Worm (Caenorhabditis elegans) whole organism, L4/young adult: ENCODE results near the gene srbc-22.
"Not testable (repeated sequence)": the region's sequence is repeated elsewhere in the genome, so short reads cannot be mapped to it uniquely, and the experiment has no call there.

Experiments used
- W03F9.2 ChIP-seq: fragments of 150-350 bp; optimal IDR thresholded peaks from 2 replicates; lab custom pipeline; 2014; ENCODE audit warnings: missing biosample characterization, missing genetic modification characterization
- dao-5 ChIP-seq: sonication (generic microtip); optimal IDR thresholded peaks from 2 replicates; lab custom pipeline; 2016; ENCODE audit warnings: missing genotype, missing genetic modification characterization, moderate library complexity, missing compliant biosample characterization
- him-1 ChIP-seq: sonication (generic microtip); optimal IDR thresholded peaks from 2 replicates; lab custom pipeline; 2016; ENCODE audit warnings: missing genotype, missing genetic modification reagents, missing genetic modification characterization, missing compliant biosample characterization

Gene srbc-22

DNA sequence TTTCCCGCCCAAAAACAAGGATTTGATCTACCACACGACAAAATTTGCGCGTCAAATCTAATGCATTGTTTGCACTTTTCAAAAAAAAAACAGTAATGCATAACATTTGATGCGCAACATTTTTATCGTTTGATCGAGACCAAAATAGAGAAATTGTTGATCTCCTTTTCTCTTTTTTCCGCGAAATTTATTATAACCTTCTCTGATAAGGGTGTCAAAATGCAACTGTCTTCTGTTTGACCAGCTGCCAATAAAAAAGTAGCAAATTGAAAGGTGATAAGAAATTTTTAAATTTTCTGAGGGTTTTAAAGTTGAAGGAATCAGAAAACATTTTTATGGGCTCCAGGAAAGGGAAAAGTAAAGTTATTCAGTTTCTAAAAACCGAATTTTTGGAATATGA is 19.9 kb upstream of the srbc-22 start:
- TF ChIP-seq dao-5 (tag; lab: Kevin White, UChicago) (no peak), W03F9.2 (tag; lab: Kevin White, UChicago) (no peak), him-1 (tag; lab: Kevin White, UChicago) (no peak)

DNA sequence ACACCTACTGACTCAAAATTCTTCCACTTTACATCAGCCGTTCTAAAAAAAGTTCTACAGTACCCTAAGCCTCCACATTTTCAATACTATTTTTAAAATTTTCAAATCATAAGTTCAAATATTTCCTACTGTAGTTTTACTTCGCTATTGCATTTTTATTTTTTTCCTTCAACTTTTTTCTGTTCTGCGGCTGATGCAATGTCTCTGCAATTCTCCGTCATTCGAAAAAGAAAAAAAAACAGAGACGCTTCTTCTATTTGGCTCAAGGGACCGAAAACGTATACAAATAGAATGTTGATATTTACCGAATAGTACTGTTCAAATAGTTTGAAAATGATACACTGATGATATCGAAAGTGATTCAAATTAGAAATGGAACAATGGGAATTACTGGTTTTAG is 18.6 kb upstream of the srbc-22 start:
- TF ChIP-seq him-1 (tag; lab: Kevin White, UChicago) (peak; percentile 23), W03F9.2 (tag; lab: Kevin White, UChicago) (no peak)

DNA sequence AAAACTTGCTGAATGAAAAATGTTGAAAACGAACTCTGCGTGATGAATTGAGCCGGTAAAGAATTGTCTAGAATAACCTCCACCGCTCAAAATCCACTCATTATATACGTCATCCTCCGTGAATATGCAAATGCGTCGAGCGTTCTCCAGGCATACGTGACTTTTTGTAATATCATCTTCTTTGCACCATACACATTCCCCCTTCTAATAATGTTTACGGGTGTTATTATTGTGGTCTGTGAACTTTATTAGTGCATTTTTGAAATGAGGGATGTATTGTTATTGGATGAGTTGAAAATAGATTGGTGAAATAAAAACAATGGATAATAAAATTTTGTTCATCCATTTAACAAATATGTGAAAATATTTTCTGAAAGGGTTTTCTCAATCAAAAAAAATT is 17.0 kb upstream of the srbc-22 start, which contains the start of gene F22F7.7:
Gene F22F7.7 (minus strand): TSS at position 125 of the 400 bp plus-strand sequence.
- TF ChIP-seq dao-5 (tag; lab: Kevin White, UChicago) (no peak), him-1 (tag; lab: Kevin White, UChicago) (no peak), W03F9.2 (tag; lab: Kevin White, UChicago) (no peak)

DNA sequence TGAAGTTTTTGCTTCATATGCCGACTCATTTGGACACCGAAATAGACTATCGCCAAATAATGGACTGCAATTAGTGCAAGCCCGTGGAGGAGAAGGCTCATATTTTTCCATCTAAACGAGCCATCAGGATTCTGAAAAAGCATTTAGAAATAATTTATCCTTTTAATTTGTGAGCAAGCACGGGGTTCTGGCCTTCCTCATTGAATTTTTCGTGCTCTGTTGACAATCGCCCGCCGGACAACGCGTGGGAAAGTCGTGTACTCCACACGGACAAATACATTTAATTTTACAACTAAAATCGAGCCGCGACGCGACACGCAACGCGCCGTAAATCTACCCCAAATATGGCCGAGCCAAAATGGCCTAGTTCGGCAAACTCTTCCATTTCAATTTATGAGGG is 12.5 kb upstream of the srbc-22 start, which contains the start of gene F22F7.12:
Gene F22F7.12 (minus strand): TSS at position 101 of the 400 bp plus-strand sequence.
- not testable (repeated sequence) for TF ChIP-seq W03F9.2, him-1, dao-5 (tag; lab: Kevin White, UChicago)

DNA sequence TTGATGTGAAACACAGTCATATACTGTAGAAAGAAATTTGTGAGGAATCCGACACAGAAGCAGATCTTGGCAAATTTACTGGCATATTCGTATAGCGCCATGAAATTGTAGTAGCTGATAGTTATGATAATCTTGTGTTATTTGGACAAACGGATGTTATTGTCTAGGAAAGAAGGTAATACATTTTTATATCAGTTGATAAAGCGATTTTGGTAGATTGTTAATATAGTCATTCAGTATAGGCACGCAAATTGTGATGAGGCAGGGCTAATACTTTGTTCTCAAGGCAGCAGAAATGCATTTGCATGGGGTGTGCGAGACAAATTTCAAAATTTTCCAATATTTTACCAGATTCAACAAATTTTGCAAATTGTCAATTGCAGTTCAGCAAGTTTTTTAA is 10.9 kb upstream of the srbc-22 start, which contains the start of gene str-52:
Gene str-52 (minus strand): TSS at position 101 of the 400 bp plus-strand sequence.
- TF ChIP-seq W03F9.2 (tag; lab: Kevin White, UChicago) (no peak), him-1 (tag; lab: Kevin White, UChicago) (no peak), dao-5 (tag; lab: Kevin White, UChicago) (no peak)

DNA sequence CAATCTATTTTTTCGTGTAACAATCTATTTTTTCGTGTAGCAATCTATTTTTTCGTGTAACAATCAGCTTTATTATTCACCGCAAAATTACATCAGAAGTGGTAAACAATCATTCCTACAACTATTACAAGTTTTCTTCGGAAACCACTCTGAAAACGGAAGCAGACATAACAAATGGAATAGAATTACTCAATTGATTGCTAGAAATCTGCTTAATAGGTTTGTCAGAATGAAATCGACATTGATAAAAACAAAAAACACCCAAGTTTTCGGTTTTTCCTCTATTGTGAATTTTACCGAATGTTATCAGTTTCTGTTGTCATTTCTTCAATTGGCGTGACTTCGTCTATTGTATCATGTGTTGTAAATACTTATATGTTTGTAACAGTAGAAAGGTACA is 10.1 kb upstream of the srbc-22 start, which contains the start of gene srbc-20:
Gene srbc-20 (plus strand): TSS at position 301 of the 400 bp plus-strand sequence.
- TF ChIP-seq W03F9.2 (tag; lab: Kevin White, UChicago) = no peak
- no peak for TF ChIP-seq dao-5 (tag; lab: Kevin White, UChicago)
- no peak for TF ChIP-seq him-1 (tag; lab: Kevin White, UChicago)

DNA sequence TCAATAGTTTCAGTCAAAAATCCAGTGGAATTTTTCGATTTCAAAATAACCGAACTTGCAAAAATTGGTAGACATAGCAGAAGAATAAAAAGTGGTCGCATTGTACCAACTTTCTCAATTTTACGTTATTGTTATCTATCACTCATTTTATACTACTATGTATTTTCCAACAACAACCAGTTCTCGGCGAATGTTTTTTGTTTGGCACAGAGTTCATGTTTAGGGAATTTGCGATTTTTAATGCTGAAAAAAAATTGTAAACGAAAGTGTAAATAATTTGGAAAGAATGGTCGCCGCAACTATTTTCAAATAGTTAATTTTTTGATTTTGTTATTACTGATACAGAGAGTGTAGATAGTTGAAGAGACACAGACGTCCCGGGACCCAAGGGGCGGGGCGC is 7.5 kb upstream of the srbc-22 start, which contains the start of gene C45H4.21:
Gene C45H4.21 (minus strand): TSS at position 101 of the 400 bp plus-strand sequence.
- TF ChIP-seq W03F9.2 (tag; lab: Kevin White, UChicago) (no peak), him-1 (tag; lab: Kevin White, UChicago) (no peak), dao-5 (tag; lab: Kevin White, UChicago) (no peak)

DNA sequence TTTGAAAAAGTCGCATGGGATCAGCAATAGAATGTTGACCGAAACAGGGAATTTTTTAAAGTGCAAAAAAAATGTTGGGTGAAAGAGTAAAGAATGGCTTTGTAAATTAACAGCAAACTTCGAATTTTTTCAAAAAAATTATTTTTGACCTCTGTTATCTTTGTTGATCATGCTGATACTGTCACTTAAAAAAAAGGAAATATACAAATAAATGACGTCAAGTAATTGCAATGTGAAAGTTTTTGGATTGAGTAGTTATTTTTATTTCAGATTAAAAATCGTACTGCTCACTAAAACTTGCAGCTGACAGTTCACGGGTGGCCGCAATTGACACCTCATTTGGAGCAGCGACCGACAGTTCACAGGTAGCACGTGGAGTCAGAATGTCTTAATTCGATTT is 6.1 kb upstream of the srbc-22 start, which contains the start of gene C45H4.13:
Gene C45H4.13 (minus strand): TSS at position 101 of the 400 bp plus-strand sequence.
- TF ChIP-seq him-1 (tag; lab: Kevin White, UChicago) = no peak
- no peak for TF ChIP-seq W03F9.2 (tag; lab: Kevin White, UChicago)
- TF ChIP-seq dao-5 (tag; lab: Kevin White, UChicago) = no peak

DNA sequence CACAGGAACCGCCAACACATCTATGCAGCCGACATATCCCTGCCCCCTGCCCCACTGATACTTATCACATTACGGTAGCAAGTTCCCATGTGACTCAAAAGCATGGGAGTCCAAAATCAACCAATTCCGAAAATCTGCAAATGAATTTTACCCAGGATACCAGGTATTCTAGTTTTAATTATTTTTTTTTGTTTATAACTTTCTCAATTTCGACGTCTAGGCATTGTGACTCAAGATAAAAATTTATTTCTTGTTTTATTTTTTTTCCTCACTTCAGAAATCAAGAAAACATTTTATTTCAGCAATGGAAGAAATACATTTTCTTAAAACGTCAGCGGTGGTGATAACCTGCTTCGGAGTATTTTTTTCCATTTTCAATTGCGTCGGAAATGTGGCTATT is 5.5 kb upstream of the srbc-22 start, which contains the start of gene srbc-24:
Gene srbc-24 (plus strand): TSS at position 301 of the 400 bp plus-strand sequence.
- TF ChIP-seq him-1 (tag; lab: Kevin White, UChicago) (no peak), W03F9.2 (tag; lab: Kevin White, UChicago) (no peak), dao-5 (tag; lab: Kevin White, UChicago) (no peak)

DNA sequence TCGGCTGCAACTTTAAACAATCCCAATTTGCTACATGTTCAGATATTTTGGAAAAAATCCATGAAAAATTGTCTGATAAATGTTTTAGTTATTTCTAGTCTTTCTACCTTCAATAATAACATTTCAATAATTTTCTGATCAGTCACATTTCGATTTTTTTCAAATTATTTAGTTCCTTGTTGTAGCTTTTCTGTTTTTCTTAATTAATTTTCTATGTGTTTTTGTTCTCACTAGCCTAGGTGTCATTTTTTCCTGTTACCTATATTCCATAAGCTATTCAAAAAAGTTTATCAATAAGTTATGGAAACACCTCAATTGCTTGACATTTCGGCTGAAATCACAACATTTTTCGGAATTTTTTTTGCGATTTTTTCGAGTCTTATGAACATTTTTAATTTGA is 3.7 kb upstream of the srbc-22 start, which contains the start of gene srbc-23:
Gene srbc-23 (plus strand): TSS at position 301 of the 400 bp plus-strand sequence.
- TF ChIP-seq dao-5 (tag; lab: Kevin White, UChicago) (no peak), W03F9.2 (tag; lab: Kevin White, UChicago) (no peak), him-1 (tag; lab: Kevin White, UChicago) (no peak)

DNA sequence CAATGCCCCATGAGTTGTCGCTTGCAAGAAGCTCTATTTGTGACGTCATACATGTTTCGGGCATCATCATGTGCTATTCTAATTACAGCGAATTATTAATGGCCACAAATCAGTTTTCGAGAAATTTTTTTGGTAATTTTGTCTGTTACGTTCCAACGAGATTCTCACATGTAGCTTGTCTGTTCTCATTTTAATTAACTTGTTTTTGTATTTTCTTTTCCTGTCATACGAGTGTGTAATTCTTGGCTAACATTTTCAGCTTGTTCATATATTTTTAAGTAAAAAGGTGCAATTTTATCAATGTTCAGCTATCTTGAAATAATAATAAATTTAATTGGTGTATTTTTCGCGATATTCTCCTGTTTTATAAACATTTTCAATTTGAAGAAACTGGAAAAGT is 1.7 kb upstream of the srbc-22 start, which contains the start of gene srbc-21:
Gene srbc-21 (plus strand): TSS at position 301 of the 400 bp plus-strand sequence.
- TF ChIP-seq W03F9.2 (tag; lab: Kevin White, UChicago) = no peak

DNA sequence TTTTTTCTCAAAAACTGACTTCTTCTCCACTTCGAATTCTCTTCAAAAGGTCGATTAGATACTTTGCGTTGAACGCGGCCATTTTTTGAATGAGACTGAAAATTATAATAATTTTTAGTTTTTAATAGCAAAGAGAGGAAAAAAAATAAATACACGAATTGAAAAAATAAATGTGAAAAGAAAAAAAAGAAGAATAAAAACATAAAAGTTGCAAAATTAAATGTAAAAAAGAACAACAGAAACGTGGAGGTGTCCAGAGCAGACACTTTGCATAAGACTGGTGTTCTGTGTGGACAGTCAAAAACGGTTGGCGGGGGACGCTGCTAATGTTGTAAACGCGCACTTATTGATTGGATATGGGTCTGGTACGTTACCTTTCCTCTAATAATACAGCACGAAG is 2.4 kb downstream of the srbc-22 start, which contains the start of gene C45H4.14:
Gene C45H4.14 (minus strand): TSS at position 101 of the 400 bp plus-strand sequence.
- TF ChIP-seq him-1 (tag; lab: Kevin White, UChicago) (no peak), W03F9.2 (tag; lab: Kevin White, UChicago) (no peak), dao-5 (tag; lab: Kevin White, UChicago) (no peak)

DNA sequence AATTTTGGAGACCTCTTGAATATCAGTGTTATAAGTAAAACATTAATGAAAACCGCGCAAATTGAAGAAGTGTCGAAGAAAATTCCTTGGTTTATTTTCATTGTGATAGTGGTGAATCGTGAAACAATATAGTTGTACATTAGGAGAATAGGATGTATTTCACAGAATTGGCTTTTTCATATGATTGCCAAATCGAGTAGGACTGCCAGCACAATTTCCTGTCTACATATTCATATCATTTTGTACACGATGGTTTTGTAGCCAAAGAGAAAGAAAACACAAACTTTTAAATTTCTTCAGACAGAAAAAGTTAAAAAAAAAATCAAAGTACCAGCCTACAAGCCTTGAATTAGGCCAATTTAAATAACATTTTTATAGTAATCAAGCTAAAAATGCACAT is 6.8 kb downstream of the srbc-22 start, which contains the start of gene str-255:
Gene str-255 (minus strand): TSS at position 101 of the 400 bp plus-strand sequence.
- TF ChIP-seq dao-5 (tag; lab: Kevin White, UChicago) (no peak), W03F9.2 (tag; lab: Kevin White, UChicago) (no peak), him-1 (tag; lab: Kevin White, UChicago) (no peak)

DNA sequence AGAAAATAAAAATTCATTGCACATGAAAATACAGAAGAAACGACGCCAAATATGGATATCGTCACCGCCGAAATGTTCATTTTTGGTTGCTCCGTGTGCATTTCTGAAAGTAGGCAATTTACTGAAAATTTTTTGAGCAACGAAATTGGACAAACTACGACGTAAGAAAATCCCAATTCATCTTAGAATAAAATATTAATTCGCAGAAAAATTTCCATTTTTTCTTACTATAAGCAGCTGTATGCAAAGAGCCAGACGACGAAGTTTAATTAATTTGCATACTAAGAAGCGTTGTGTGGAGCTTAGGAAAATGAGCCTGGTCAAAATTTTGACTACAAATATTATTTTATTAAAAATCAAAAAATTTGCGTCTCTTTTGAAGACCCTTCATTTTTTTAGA is 9.7 kb downstream of the srbc-22 start, which contains the start of gene srbc-19:
Gene srbc-19 (minus strand): TSS at position 101 of the 400 bp plus-strand sequence.
- TF ChIP-seq dao-5 (tag; lab: Kevin White, UChicago) (no peak), W03F9.2 (tag; lab: Kevin White, UChicago) (no peak), him-1 (tag; lab: Kevin White, UChicago) (no peak)
